Worm (Caenorhabditis elegans) whole organism, L4 larva: Measurements from ENCODE around the gene ugtp-1.

Source experiments
- Y75B8A.6 ChIP-seq: fragments of 200-800 bp; sonication (Bioruptor generic); IDR thresholded peaks from 2 replicates; pipeline ENCODE4 v1.3.6; 2022; ENCODE audit warnings: missing genetic modification reagents, missing genetic modification characterization, missing compliant biosample characterization
- ceh-28 ChIP-seq: fragments of 150-350 bp; optimal IDR thresholded peaks from 2 replicates; lab custom pipeline; 2014; ENCODE audit warnings: missing biosample characterization, missing genetic modification reagents, missing genetic modification characterization
- ceh-62 ChIP-seq: sonication (generic microtip); optimal IDR thresholded peaks from 2 replicates; lab custom pipeline; 2017; ENCODE audit warnings: missing biosample characterization, missing genetic modification characterization
- ceh-82 ChIP-seq: sonication (generic microtip); optimal IDR thresholded peaks from 2 replicates; lab custom pipeline; 2017; ENCODE audit warnings: missing biosample characterization, missing genetic modification characterization
- ctbp-1 ChIP-seq: fragments of 200-800 bp; sonication (Bioruptor generic); IDR thresholded peaks from 2 replicates; pipeline ENCODE4 v1.3.6; 2022; ENCODE audit warnings: missing genetic modification reagents, missing genetic modification characterization, missing compliant biosample characterization
- dpl-1 ChIP-seq: fragments of 150-350 bp; optimal IDR thresholded peaks from 2 replicates; lab custom pipeline; 2014; ENCODE audit warnings: missing biosample characterization, missing genetic modification reagents, missing genetic modification characterization
- lin-15B ChIP-seq: fragments of 150-350 bp; sonication (generic microtip); optimal IDR thresholded peaks from 3 replicates; lab custom pipeline; 2014; ENCODE audit warnings: missing biosample characterization, missing genetic modification characterization
- lir-3 ChIP-seq: sonication (generic microtip); optimal IDR thresholded peaks from 2 replicates; lab custom pipeline; 2016; ENCODE audit warnings: mild to moderate bottlenecking, missing genetic modification characterization, missing compliant biosample characterization
- nhr-10 ChIP-seq: fragments of 150-350 bp; optimal IDR thresholded peaks from 2 replicates; lab custom pipeline; 2014; ENCODE audit warnings: missing biosample characterization, missing genetic modification characterization
- nhr-77 ChIP-seq: fragments of 150-350 bp; optimal IDR thresholded peaks from 2 replicates; lab custom pipeline; 2014; ENCODE audit warnings: missing biosample characterization, missing genetic modification characterization
- vab-7 ChIP-seq: fragments of 200-800 bp; sonication (Bioruptor generic); IDR thresholded peaks from 2 replicates; pipeline ENCODE4 v1.3.6; 2022; ENCODE audit warnings: missing genetic modification reagents, missing genetic modification characterization, missing compliant biosample characterization

ce11 chrIII:8771162-8771561 is 20.7 kb upstream of the ugtp-1 start, which contains the start of gene K02D10.2:
- TF ChIP-seq ceh-62 (tag; lab: Kevin White, UChicago) (no peak), lir-3 (tag; lab: Kevin White, UChicago) (no peak), ctbp-1 (GFP tag; lab: Robert Waterston, UW) (no peak), ceh-28 (tag; lab: Kevin White, UChicago) (no peak), vab-7 (GFP tag; lab: Robert Waterston, UW) (no peak), nhr-10 (no peak), Y75B8A.6 (GFP tag; lab: Robert Waterston, UW) (no peak), ceh-82 (no peak), dpl-1 (no peak), nhr-77 (tag; lab: Kevin White, UChicago) (no peak), lin-15B (tag; lab: Kevin White, UChicago) (no peak)
